Worm (Caenorhabditis elegans) whole organism, L2 larva: Measurements from ENCODE around the gene tofu-6.

ENCODE experiments used
- ama-1 ChIP-seq: fragments of 150-350 bp; optimal IDR thresholded peaks from 2 replicates; lab custom pipeline; 2018; ENCODE audit warnings: inconsistent platforms
- elt-3 ChIP-seq: sonication (generic microtip); optimal IDR thresholded peaks from 2 replicates; lab custom pipeline; 2017; ENCODE audit warnings: missing biosample characterization, missing genetic modification characterization
- lin-13 ChIP-seq: fragments of 150-350 bp; optimal IDR thresholded peaks from 2 replicates; lab custom pipeline; 2014; ENCODE audit warnings: missing biosample characterization, missing genetic modification reagents, missing genetic modification characterization
- lin-39 ChIP-seq: fragments of 150-350 bp; optimal IDR thresholded peaks from 2 replicates; lab custom pipeline; 2014; ENCODE audit warnings: missing biosample characterization, missing genetic modification reagents, missing genetic modification characterization
- lsy-2 ChIP-seq, 2 experiments: fragments of 150-350 bp in 1 of 2; sonication (generic microtip) in 1 of 2; optimal IDR thresholded peaks; 2 replicates each; lab custom pipeline; 2014 to 2017; ENCODE audit warnings: missing biosample characterization in 2 of 2, missing genetic modification characterization in 2 of 2
- nhr-12 ChIP-seq: fragments of 150-350 bp; optimal IDR thresholded peaks from 2 replicates; lab custom pipeline; 2014; ENCODE audit warnings: missing biosample characterization, missing genetic modification characterization
- nhr-129 ChIP-seq: fragments of 150-350 bp; optimal IDR thresholded peaks from 2 replicates; lab custom pipeline; 2014; ENCODE audit warnings: missing biosample characterization, missing genetic modification characterization
- nhr-25 ChIP-seq: fragments of 150-350 bp; sonication (generic microtip); optimal IDR thresholded peaks from 3 replicates; lab custom pipeline; 2014; ENCODE audit warnings: missing biosample characterization, missing genetic modification characterization
- skn-1 ChIP-seq: sonication (generic microtip); optimal IDR thresholded peaks from 2 replicates; lab custom pipeline; 2017; ENCODE audit warnings: missing biosample characterization, missing genetic modification characterization
- snpc-4 ChIP-seq: fragments of 150-350 bp; optimal IDR thresholded peaks from 2 replicates; lab custom pipeline; 2014; ENCODE audit warnings: missing biosample characterization, missing genetic modification characterization
- unc-55 ChIP-seq: fragments of 150-350 bp; sonication (generic microtip); optimal IDR thresholded peaks from 3 replicates; lab custom pipeline; 2014; ENCODE audit warnings: missing biosample characterization, missing genetic modification reagents, missing genetic modification characterization

DNA sequence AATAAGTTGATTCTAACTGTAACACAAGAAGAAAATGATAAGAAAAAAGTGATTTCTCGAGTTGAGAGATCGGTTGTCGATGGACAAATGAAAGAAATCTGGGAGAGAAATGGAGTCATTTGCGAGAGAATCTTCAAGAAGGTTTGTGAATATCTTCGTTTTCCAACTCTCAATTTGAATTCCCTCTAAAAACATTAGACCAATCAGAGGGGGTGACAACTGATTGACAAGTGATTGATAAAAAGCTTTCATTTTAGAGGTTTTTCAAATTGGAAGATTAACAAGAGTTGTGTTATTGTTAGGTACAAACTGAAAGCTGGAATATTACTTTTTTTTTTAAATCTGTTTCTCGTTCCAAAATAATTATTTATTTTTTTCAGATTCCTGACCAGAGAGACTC is 3.1 kb upstream of the tofu-6 start:
- TF ChIP-seq nhr-129 (tag; lab: Kevin White, UChicago) (no peak), snpc-4 (no peak), nhr-12 (tag; lab: Kevin White, UChicago) (no peak), nhr-25 (tag; lab: Kevin White, UChicago) (no peak), lin-39 (tag; lab: Kevin White, UChicago) (no peak), lin-13 (GFP tag; lab: Kevin White, UChicago) (no peak), lsy-2 (tag; optimal IDR thresholded peaks at IDR 0.05; lab: Kevin White, UChicago) (no peak), skn-1 (tag; lab: Kevin White, UChicago) (no peak), unc-55 (GFP tag; lab: Kevin White, UChicago) (no peak), elt-3 (no peak), ama-1 (no peak)
